Worm (Caenorhabditis elegans): ENCODE results near the gene pak-2.

- no peak for TF ChIP-seq snpc-4 (tag; optimal IDR thresholded peaks at IDR 0.05)
- TF ChIP-seq mep-1 (tag; optimal IDR thresholded peaks at IDR 0.05) = no peak
- TF ChIP-seq bed-3 (GFP tag; optimal IDR thresholded peaks at IDR 0.05) = no peak
- TF ChIP-seq mab-5 (tag; optimal IDR thresholded peaks at IDR 0.05) = no peak
- TF ChIP-seq elt-3 (tag; optimal IDR thresholded peaks at IDR 0.05) = no peak
- no peak for TF ChIP-seq M03D4.4 (tag; optimal IDR thresholded peaks at IDR 0.05)
- TF ChIP-seq lin-13 (tag; optimal IDR thresholded peaks at IDR 0.05) = no peak
- no peak for TF ChIP-seq pha-4 (tag; optimal IDR thresholded peaks at IDR 0.05)
- no peak for TF ChIP-seq ces-1 (GFP tag; optimal IDR thresholded peaks at IDR 0.05)
- no peak for TF ChIP-seq nhr-28 (tag; optimal IDR thresholded peaks at IDR 0.05)
- no peak for TF ChIP-seq unc-39 (tag; optimal IDR thresholded peaks at IDR 0.05)
- no peak for TF ChIP-seq ztf-11 (tag; optimal IDR thresholded peaks at IDR 0.05)
Observed at ce11 chrV:11087519-11087998, 48.3 kb upstream of the pak-2 start, which contains the start of gene Y42A5A.1.

Data from whole organism, mixed stage, embryonic.